Fruit fly (Drosophila melanogaster) whole organism, embryonic: ENCODE measurements around the gene CG15930.

ENCODE experiments used
- CG11398 ChIP-seq: fragments of 200-800 bp; sonication (Bioruptor generic); optimal IDR thresholded peaks from 2 replicates; lab custom pipeline; 2016; ENCODE audit warnings: missing biosample characterization, missing genetic modification characterization
- CG11456 ChIP-seq: fragments of 200-800 bp; sonication (Bioruptor generic); IDR thresholded peaks from 3 replicates; pipeline ENCODE4 v1.3.6; 2022; ENCODE audit warnings: missing biosample characterization, missing genetic modification characterization
- CG14710 ChIP-seq: fragments of 200-800 bp; sonication (Bioruptor generic); optimal IDR thresholded peaks from 3 replicates; lab custom pipeline; 2019; ENCODE audit warnings: missing biosample characterization, mild to moderate bottlenecking, missing genetic modification characterization, moderate library complexity
- CG1647 ChIP-seq: fragments of 200-800 bp; sonication (Bioruptor generic); optimal IDR thresholded peaks from 3 replicates; lab custom pipeline; 2016; ENCODE audit warnings: missing biosample characterization, missing genetic modification characterization
- CG16815 ChIP-seq: fragments of 200-800 bp; sonication (Bioruptor generic); optimal IDR thresholded peaks from 3 replicates; lab custom pipeline; 2017; ENCODE audit warnings: missing biosample characterization, mild to moderate bottlenecking, missing genetic modification characterization
- CG17361 ChIP-seq: fragments of 200-800 bp; sonication (Bioruptor generic); IDR thresholded peaks from 3 replicates; pipeline ENCODE4 v1.3.6; 2022; ENCODE audit warnings: missing biosample characterization, missing genetic modification characterization
- CG17612 ChIP-seq: fragments of 200-800 bp; sonication (Bioruptor generic); IDR thresholded peaks from 2 replicates; pipeline ENCODE4 v1.3.6; 2022; ENCODE audit warnings: missing biosample characterization, missing genetic modification characterization
- CG1792 ChIP-seq: fragments of 200-800 bp; sonication (Bioruptor generic); optimal IDR thresholded peaks from 2 replicates; lab custom pipeline; 2016; ENCODE audit warnings: missing biosample characterization, missing genetic modification characterization
- CG31365 ChIP-seq: fragments of 200-800 bp; sonication (Bioruptor generic); optimal IDR thresholded peaks from 2 replicates; lab custom pipeline; 2018; ENCODE audit warnings: missing biosample characterization, mild to moderate bottlenecking, missing genetic modification characterization
- CG33213 ChIP-seq: fragments of 200-800 bp; sonication (Bioruptor generic); optimal IDR thresholded peaks from 3 replicates; lab custom pipeline; 2016; ENCODE audit warnings: missing biosample characterization, missing genetic modification characterization
- CG4854 ChIP-seq: fragments of 200-800 bp; sonication (Bioruptor generic); optimal IDR thresholded peaks from 2 replicates; lab custom pipeline; 2016; ENCODE audit warnings: missing biosample characterization, missing genetic modification characterization, inconsistent platforms
- CG5953 ChIP-seq: fragments of 200-800 bp; sonication (Bioruptor generic); IDR thresholded peaks from 2 replicates; pipeline ENCODE4 v1.3.6; 2022; ENCODE audit warnings: missing biosample characterization, missing genetic modification characterization
- CG7928 ChIP-seq: fragments of 200-800 bp; sonication (Bioruptor generic); optimal IDR thresholded peaks from 2 replicates; lab custom pipeline; 2017; ENCODE audit warnings: missing biosample characterization, mild to moderate bottlenecking, missing genetic modification characterization
- CG8388 ChIP-seq: fragments of 200-800 bp; sonication (Bioruptor generic); optimal IDR thresholded peaks from 2 replicates; lab custom pipeline; 2019; ENCODE audit warnings: missing biosample characterization, mild to moderate bottlenecking, missing genetic modification characterization, moderate library complexity
- CG8944 ChIP-seq: fragments of 200-800 bp; sonication (Bioruptor generic); optimal IDR thresholded peaks from 3 replicates; lab custom pipeline; 2016; ENCODE audit warnings: missing biosample characterization, missing genetic modification characterization
- CG9609 ChIP-seq: fragments of 200-800 bp; sonication (Bioruptor generic); optimal IDR thresholded peaks from 3 replicates; lab custom pipeline; 2016; ENCODE audit warnings: missing biosample characterization, missing genetic modification characterization
- CrebB ChIP-seq: fragments of 200-800 bp; sonication (Bioruptor generic); optimal IDR thresholded peaks from 3 replicates; lab custom pipeline; 2018; ENCODE audit warnings: missing biosample characterization, mild to moderate bottlenecking, missing genetic modification characterization
- Dad ChIP-seq: fragments of 200-800 bp; sonication (Bioruptor generic); optimal IDR thresholded peaks from 3 replicates; lab custom pipeline; 2016; ENCODE audit warnings: missing biosample characterization, missing genetic modification characterization
- Hr51 ChIP-seq, 2 experiments: fragments of 200-800 bp; sonication (Bioruptor generic); optimal IDR thresholded peaks; 2 replicates in 1 of 2; 3 replicates in 1 of 2; lab custom pipeline; 2016 to 2018; ENCODE audit warnings: missing biosample characterization in 2 of 2, missing genetic modification characterization in 2 of 2, mild to moderate bottlenecking in 1 of 2, moderate library complexity in 1 of 2
- Max ChIP-seq: fragments of 200-800 bp; sonication (Bioruptor generic); optimal IDR thresholded peaks from 2 replicates; lab custom pipeline; 2016; ENCODE audit warnings: missing biosample characterization, mild to moderate bottlenecking, missing genetic modification characterization
- Med ChIP-seq: fragments of 200-800 bp; sonication (Bioruptor generic); peaks from one replicate; lab custom pipeline; 2016; ENCODE audit warnings: missing biosample characterization, missing genetic modification characterization, mild to moderate bottlenecking, inconsistent platforms, moderate library complexity
- Ptx1 ChIP-seq: fragments of 200-800 bp; sonication (Bioruptor generic); IDR thresholded peaks from 2 replicates; pipeline ENCODE4 v1.3.6; 2022; ENCODE audit warnings: missing biosample characterization, missing genetic modification characterization
- Rx ChIP-seq: fragments of 200-800 bp; sonication (Bioruptor generic); IDR thresholded peaks from 2 replicates; pipeline ENCODE4 v1.3.6; 2022; ENCODE audit warnings: missing biosample characterization, missing genetic modification characterization
- Sox100B ChIP-seq: fragments of 200-800 bp; sonication (Bioruptor generic); optimal IDR thresholded peaks from 3 replicates; lab custom pipeline; 2018; ENCODE audit warnings: missing biosample characterization, mild to moderate bottlenecking, missing genetic modification characterization
- Spps ChIP-seq: fragments of 200-800 bp; sonication (Bioruptor generic); optimal IDR thresholded peaks from 2 replicates; lab custom pipeline; 2018; ENCODE audit warnings: missing biosample characterization, mild to moderate bottlenecking, missing genetic modification characterization
- Trl ChIP-seq, 3 experiments: fragments of >200 bp in 2 of 3; fragments of 200-800 bp in 1 of 3; sonication (Bioruptor generic) in 1 of 3; optimal IDR thresholded peaks; 2 replicates in 1 of 3; 3 replicates in 2 of 3; lab custom pipeline; 2016 to 2017; ENCODE audit warnings: missing biosample characterization in 1 of 3, missing genetic modification characterization in 1 of 3
- Usf ChIP-seq: fragments of 200-800 bp; sonication (Bioruptor generic); optimal IDR thresholded peaks from 2 replicates; lab custom pipeline; 2017; ENCODE audit warnings: missing genotype, missing biosample characterization, missing genetic modification characterization
- bsh ChIP-seq, 2 experiments: fragments of 200-800 bp; sonication (Bioruptor generic); optimal IDR thresholded peaks; 2 replicates each; lab custom pipeline; 2017 to 2018; ENCODE audit warnings: mild to moderate bottlenecking in 2 of 2, missing biosample characterization in 2 of 2, missing genetic modification characterization in 2 of 2, moderate library complexity in 1 of 2
- chm ChIP-seq: fragments of 200-800 bp; sonication (Bioruptor generic); IDR thresholded peaks from 2 replicates; pipeline ENCODE4 v1.3.6; 2022; ENCODE audit warnings: missing biosample characterization, missing genetic modification characterization
- danr ChIP-seq: fragments of 200-800 bp; sonication (Bioruptor generic); IDR thresholded peaks from 2 replicates; pipeline ENCODE4 v1.3.6; 2022; ENCODE audit warnings: missing biosample characterization, missing genetic modification characterization
- dati ChIP-seq: fragments of 200-800 bp; sonication (Bioruptor generic); IDR thresholded peaks from 2 replicates; pipeline ENCODE4 v1.3.6; 2022; ENCODE audit warnings: missing biosample characterization, missing genetic modification characterization
- fd102C ChIP-seq: fragments of 200-800 bp; sonication (Bioruptor generic); optimal IDR thresholded peaks from 2 replicates; lab custom pipeline; 2018; ENCODE audit warnings: missing biosample characterization, mild to moderate bottlenecking, missing genetic modification characterization, moderate library complexity
- gsb-n ChIP-seq: fragments of 200-800 bp; sonication (Bioruptor generic); optimal IDR thresholded peaks from 3 replicates; lab custom pipeline; 2018; ENCODE audit warnings: missing biosample characterization, mild to moderate bottlenecking, missing genetic modification characterization
- h ChIP-seq: fragments of >200 bp; optimal IDR thresholded peaks from 2 replicates; lab custom pipeline; 2017
- jing ChIP-seq: fragments of 200-800 bp; sonication (Bioruptor generic); optimal IDR thresholded peaks from 2 replicates; lab custom pipeline; 2018; ENCODE audit warnings: missing biosample characterization, mild to moderate bottlenecking, missing genetic modification characterization
- ken ChIP-seq: fragments of 200-800 bp; sonication (Bioruptor generic); IDR thresholded peaks from 3 replicates; pipeline ENCODE4 v1.3.6; 2022; ENCODE audit warnings: missing biosample characterization, missing genetic modification characterization
- kni ChIP-seq: fragments of 200-800 bp; sonication (Bioruptor generic); optimal IDR thresholded peaks from 3 replicates; lab custom pipeline; 2017; ENCODE audit warnings: mild to moderate bottlenecking, missing biosample characterization, missing genetic modification reagents, missing genetic modification characterization
- knrl ChIP-seq: fragments of 200-800 bp; sonication (Bioruptor generic); IDR thresholded peaks from 3 replicates; pipeline ENCODE4 v1.3.6; 2022; ENCODE audit warnings: missing biosample characterization, missing genetic modification characterization; ENCODE audit not compliant: partially characterized antibody
- maf-S ChIP-seq: fragments of 200-800 bp; sonication (Bioruptor generic); optimal IDR thresholded peaks from 2 replicates; lab custom pipeline; 2016; ENCODE audit warnings: missing biosample characterization, missing genetic modification characterization
- mam ChIP-seq: fragments of 200-800 bp; sonication (Bioruptor generic); optimal IDR thresholded peaks from 3 replicates; lab custom pipeline; 2016; ENCODE audit warnings: missing biosample characterization, missing genetic modification characterization
- psq ChIP-seq: fragments of 200-800 bp; sonication (Bioruptor generic); optimal IDR thresholded peaks from 2 replicates; lab custom pipeline; 2017; ENCODE audit warnings: missing biosample characterization, missing genetic modification characterization
- pum ChIP-seq: fragments of 200-800 bp; sonication (Bioruptor generic); optimal IDR thresholded peaks from 2 replicates; lab custom pipeline; 2016; ENCODE audit warnings: missing biosample characterization, missing genetic modification characterization
- scrt ChIP-seq: fragments of 200-800 bp; sonication (Bioruptor generic); optimal IDR thresholded peaks from 2 replicates; lab custom pipeline; 2018; ENCODE audit warnings: missing biosample characterization, mild to moderate bottlenecking, missing genetic modification characterization, moderate library complexity
- sd ChIP-seq: fragments of 200-800 bp; sonication (Bioruptor generic); optimal IDR thresholded peaks from 3 replicates; lab custom pipeline; 2018; ENCODE audit warnings: missing biosample characterization, mild to moderate bottlenecking, missing genetic modification characterization, moderate library complexity
- sim ChIP-seq: fragments of 200-800 bp; sonication (Bioruptor generic); IDR thresholded peaks from 2 replicates; pipeline ENCODE4 v1.3.6; 2022; ENCODE audit warnings: missing biosample characterization, missing genetic modification characterization
- sna ChIP-seq: fragments of 200-800 bp; sonication (Bioruptor generic); IDR thresholded peaks from 2 replicates; pipeline ENCODE4 v1.3.6; 2022; ENCODE audit warnings: missing biosample characterization, missing genetic modification characterization; ENCODE audit not compliant: partially characterized antibody
- ssp ChIP-seq: fragments of 200-800 bp; sonication (Bioruptor generic); IDR thresholded peaks from 2 replicates; pipeline ENCODE4 v1.3.6; 2022; ENCODE audit warnings: missing biosample characterization, missing genetic modification characterization
- tin ChIP-seq: fragments of 200-800 bp; sonication (Bioruptor generic); optimal IDR thresholded peaks from 3 replicates; lab custom pipeline; 2016; ENCODE audit warnings: missing biosample characterization, missing genetic modification characterization
- tll ChIP-seq, 2 experiments: fragments of 200-800 bp in 1 of 2; fragments of >200 bp in 1 of 2; sonication (Bioruptor generic) in 1 of 2; optimal IDR thresholded peaks; 2 replicates each; lab custom pipeline; 2017 to 2019; ENCODE audit warnings: missing biosample characterization in 2 of 2, missing genetic modification characterization in 2 of 2, mild to moderate bottlenecking in 1 of 2, moderate library complexity in 1 of 2
- ttk ChIP-seq: fragments of 200-800 bp; sonication (Bioruptor generic); IDR thresholded peaks from 2 replicates; pipeline ENCODE4 v2.1.2; 2022; ENCODE audit warnings: missing biosample characterization, missing genetic modification characterization
- unpg ChIP-seq: fragments of 200-800 bp; sonication (Bioruptor generic); optimal IDR thresholded peaks from 3 replicates; lab custom pipeline; 2018; ENCODE audit warnings: missing biosample characterization, mild to moderate bottlenecking, missing genetic modification characterization, moderate library complexity

CG15930 gene

DNA sequence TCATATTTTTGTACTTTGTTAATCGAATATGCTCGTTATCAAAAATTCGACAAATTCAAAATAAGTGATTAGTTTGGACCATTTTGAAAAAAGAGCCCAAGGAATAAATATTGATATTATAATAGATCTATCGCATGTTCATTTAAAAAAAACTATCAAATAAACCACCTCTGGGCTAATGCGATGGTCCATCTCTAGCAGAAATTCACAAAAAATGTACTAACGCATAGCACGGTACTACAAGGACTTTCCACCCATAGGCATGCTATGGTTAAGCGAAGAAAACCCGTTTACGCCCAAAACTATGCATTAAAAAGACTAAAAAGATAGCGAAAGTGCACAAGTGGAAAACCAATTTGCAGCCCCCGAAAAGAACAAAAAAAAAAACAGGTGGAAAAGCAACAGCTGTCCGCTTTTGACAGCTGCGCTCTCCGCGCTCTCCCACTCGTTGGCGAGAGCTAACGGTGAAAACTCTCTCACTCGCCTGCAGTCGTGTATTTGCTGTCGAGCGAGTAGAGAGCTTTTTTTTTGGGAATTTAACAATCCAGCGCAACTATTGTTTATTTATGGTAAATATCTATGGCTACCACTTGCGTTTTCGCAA is 15.3 kb upstream of the CG15930 start, which contains the start of gene CanB (continued):
- TF ChIP-seq CG33213 (GFP tag; lab: Kevin White, UChicago) = peak; percentile 39
- TF ChIP-seq psq = no peak
- TF ChIP-seq jing (GFP tag; lab: Kevin White, UChicago) = no peak
- TF ChIP-seq Max (GFP tag; lab: Kevin White, UChicago) = no peak
- TF ChIP-seq CG7928 = no peak
- TF ChIP-seq sna (GFP tag; lab: Robert Waterston, UW) = peak; percentile 52; the same call in 1 of the 2 replicates
- TF ChIP-seq h = no peak
- TF ChIP-seq tll (GFP tag; optimal IDR thresholded peaks at IDR 0.05; lab: Kevin White, UChicago) = no peak
- TF ChIP-seq pum (GFP tag; lab: Kevin White, UChicago) = no peak
- TF ChIP-seq CG1647 (GFP tag; lab: Kevin White, UChicago) = no peak
- no peak for TF ChIP-seq gsb-n
- peak; percentile 26 for TF ChIP-seq sd
- TF ChIP-seq Usf (GFP tag; lab: Kevin White, UChicago) = no peak
- peak; percentile 88 for TF ChIP-seq Med
- no peak for TF ChIP-seq dati
- TF ChIP-seq CG4854 (GFP tag; lab: Kevin White, UChicago) = no peak
- no peak for TF ChIP-seq ttk (GFP tag; lab: Robert Waterston, UW)
- no peak for TF ChIP-seq kni (GFP tag; lab: Kevin White, UChicago)
- peak in 1 of 2 experiments; percentile 51 for TF ChIP-seq Trl (optimal IDR thresholded peaks at IDR 0.05; lab: Kevin White, UChicago)
- TF ChIP-seq Trl (GFP tag; optimal IDR thresholded peaks at IDR 0.05; lab: Kevin White, UChicago) = no peak
- no peak for TF ChIP-seq CG8388 (GFP tag; lab: Kevin White, UChicago)
- TF ChIP-seq CG14710 (tag; lab: Kevin White, UChicago) = peak; percentile 23
- TF ChIP-seq maf-S (GFP tag; lab: Kevin White, UChicago) = no peak
- peak; percentile 28 for TF ChIP-seq tin (GFP tag; lab: Kevin White, UChicago)
- TF ChIP-seq ken (GFP tag; lab: Robert Waterston, UW) = no peak
- no peak for TF ChIP-seq Hr51 (GFP tag; optimal IDR thresholded peaks at IDR 0.05; lab: Kevin White, UChicago)
- TF ChIP-seq CrebB (tag; lab: Kevin White, UChicago) = no peak
- TF ChIP-seq danr (GFP tag; lab: Robert Waterston, UW) = no peak
- TF ChIP-seq CG1792 (GFP tag; lab: Kevin White, UChicago) = no peak
- TF ChIP-seq CG17361 (GFP tag; lab: Robert Waterston, UW) = no peak
- no peak for TF ChIP-seq sim
- peak; percentile 94 for TF ChIP-seq scrt
- no peak for TF ChIP-seq CG5953 (GFP tag; lab: Robert Waterston, UW)
- no peak for TF ChIP-seq CG9609 (GFP tag; lab: Kevin White, UChicago)
- TF ChIP-seq CG16815 (GFP tag; lab: Kevin White, UChicago) = no peak
- TF ChIP-seq ssp (GFP tag; lab: Robert Waterston, UW) = no peak
- TF ChIP-seq mam (GFP tag; lab: Kevin White, UChicago) = no peak
- TF ChIP-seq CG11456 (GFP tag; lab: Robert Waterston, UW) = 0 out of 3 replicates have a peak, but pooled peaks have one; percentile 64
- no peak for TF ChIP-seq Rx
- no peak for TF ChIP-seq CG31365 (tag; lab: Kevin White, UChicago)
- no peak for TF ChIP-seq CG8944 (GFP tag; lab: Kevin White, UChicago)
- TF ChIP-seq Sox100B (GFP tag; lab: Kevin White, UChicago) = no peak
- TF ChIP-seq Dad (GFP tag; lab: Kevin White, UChicago) = no peak
- no peak for TF ChIP-seq unpg (GFP tag; lab: Kevin White, UChicago)
- TF ChIP-seq bsh (GFP tag; optimal IDR thresholded peaks at IDR 0.05; lab: Kevin White, UChicago) = no peak
- no peak for TF ChIP-seq fd102C (GFP tag; lab: Kevin White, UChicago)
- no peak for TF ChIP-seq CG11398 (GFP tag; lab: Kevin White, UChicago)
- no peak for TF ChIP-seq chm (GFP tag; lab: Robert Waterston, UW)
- TF ChIP-seq Ptx1 (GFP tag; lab: Robert Waterston, UW) = no peak
- no peak for TF ChIP-seq CG17612 (GFP tag; lab: Robert Waterston, UW)
- no peak for TF ChIP-seq Spps (tag; lab: Kevin White, UChicago)
- peak; percentile 70 for TF ChIP-seq knrl (GFP tag; lab: Robert Waterston, UW)
